Worm (Caenorhabditis elegans) whole organism, L4 larva: ENCODE measurements around the gene C34D4.2.

ENCODE experiments used
- F37D6.2 ChIP-seq: sonication (generic microtip); optimal IDR thresholded peaks from 2 replicates; lab custom pipeline; 2016; ENCODE audit warnings: mild to moderate bottlenecking, missing genetic modification characterization, missing compliant biosample characterization
- T20F7.1 ChIP-seq: fragments of 200-800 bp; sonication (Bioruptor generic); optimal IDR thresholded peaks from 2 replicates; lab custom pipeline; 2018; ENCODE audit warnings: mild to moderate bottlenecking, missing genetic modification characterization, missing compliant biosample characterization
- Y5F2A.4 ChIP-seq: fragments of 200-800 bp; sonication (Bioruptor generic); optimal IDR thresholded peaks from 2 replicates; lab custom pipeline; 2018; ENCODE audit warnings: mild to moderate bottlenecking, missing genetic modification characterization, missing compliant biosample characterization
- aha-1 ChIP-seq: fragments of 150-350 bp; peaks from one replicate; lab custom pipeline; 2014; ENCODE audit warnings: missing biosample characterization, missing genetic modification characterization
- ama-1 ChIP-seq: fragments of 150-350 bp; optimal IDR thresholded peaks from 2 replicates; lab custom pipeline; 2014; ENCODE audit warnings: inconsistent platforms, mixed read lengths
- attf-4 ChIP-seq: sonication (generic microtip); optimal IDR thresholded peaks from 3 replicates; lab custom pipeline; 2017; ENCODE audit warnings: missing biosample characterization, missing genetic modification characterization
- ces-1 ChIP-seq: fragments of 150-350 bp; sonication (generic microtip); optimal IDR thresholded peaks from 4 replicates; lab custom pipeline; 2014; ENCODE audit warnings: missing biosample characterization, missing genetic modification reagents, missing genetic modification characterization
- daf-16 ChIP-seq, 3 experiments: sonication (generic microtip); optimal IDR thresholded peaks; 2 replicates each; lab custom pipeline; 2016 to 2017; ENCODE audit warnings: missing genetic modification characterization in 3 of 3, missing genetic modification reagents in 3 of 3, mild to moderate bottlenecking in 2 of 3, missing compliant biosample characterization in 2 of 3, missing biosample characterization in 1 of 3, moderate library complexity in 1 of 3
- dmd-9 ChIP-seq: fragments of 200-800 bp; sonication (Bioruptor generic); IDR thresholded peaks from 2 replicates; pipeline ENCODE4 v1.3.6; 2022; ENCODE audit warnings: missing genetic modification reagents, missing genetic modification characterization, missing compliant biosample characterization
- dpl-1 ChIP-seq: fragments of 150-350 bp; optimal IDR thresholded peaks from 2 replicates; lab custom pipeline; 2014; ENCODE audit warnings: missing biosample characterization, missing genetic modification reagents, missing genetic modification characterization
- duxl-1 ChIP-seq: sonication (generic microtip); optimal IDR thresholded peaks from 2 replicates; lab custom pipeline; 2016; ENCODE audit warnings: mild to moderate bottlenecking, missing genetic modification characterization, moderate library complexity, missing compliant biosample characterization; ENCODE audit not compliant: poor library complexity
- dve-1 ChIP-seq: sonication (generic microtip); optimal IDR thresholded peaks from 2 replicates; lab custom pipeline; 2017; ENCODE audit warnings: antibody characterized with exemption, mild to moderate bottlenecking, missing genetic modification characterization, missing compliant biosample characterization; ENCODE audit not compliant: insufficient read depth
- fkh-10 ChIP-seq: fragments of 150-350 bp; optimal IDR thresholded peaks from 2 replicates; lab custom pipeline; 2014; ENCODE audit warnings: missing biosample characterization, missing genetic modification reagents, missing genetic modification characterization
- hlh-30 ChIP-seq: sonication (generic microtip); optimal IDR thresholded peaks from 2 replicates; lab custom pipeline; 2017; ENCODE audit warnings: antibody characterized with exemption, mild to moderate bottlenecking, missing genetic modification characterization, missing compliant biosample characterization; ENCODE audit not compliant: insufficient read depth
- hmg-1.1 ChIP-seq: fragments of 200-800 bp; sonication (Bioruptor generic); IDR thresholded peaks from 2 replicates; pipeline ENCODE4 v1.3.6; 2022; ENCODE audit warnings: missing genetic modification reagents, missing genetic modification characterization, missing compliant biosample characterization
- lin-1 ChIP-seq: fragments of 200-800 bp; sonication (Bioruptor generic); IDR thresholded peaks from 2 replicates; pipeline ENCODE4 v1.3.6; 2022; ENCODE audit warnings: missing genetic modification reagents, missing genetic modification characterization, missing compliant biosample characterization
- lin-13 ChIP-seq: fragments of 150-350 bp; optimal IDR thresholded peaks from 2 replicates; lab custom pipeline; 2014; ENCODE audit warnings: missing biosample characterization, missing genetic modification reagents, missing genetic modification characterization
- lin-29 ChIP-seq: fragments of 200-800 bp; sonication (Bioruptor generic); IDR thresholded peaks from 2 replicates; pipeline ENCODE4 v1.3.6; 2022; ENCODE audit warnings: missing genetic modification reagents, missing genetic modification characterization, missing compliant biosample characterization
- lin-38 ChIP-seq: fragments of 200-800 bp; sonication (Bioruptor generic); IDR thresholded peaks from 2 replicates; pipeline ENCODE4 v1.3.6; 2022; ENCODE audit warnings: missing genetic modification reagents, missing genetic modification characterization, missing compliant biosample characterization
- lir-3 ChIP-seq: sonication (generic microtip); optimal IDR thresholded peaks from 2 replicates; lab custom pipeline; 2016; ENCODE audit warnings: mild to moderate bottlenecking, missing genetic modification characterization, missing compliant biosample characterization
- lsy-2 ChIP-seq, 2 experiments: fragments of 150-350 bp in 1 of 2; sonication (generic microtip) in 1 of 2; optimal IDR thresholded peaks; 2 replicates each; lab custom pipeline; 2014 to 2017; ENCODE audit warnings: missing biosample characterization in 2 of 2, missing genetic modification characterization in 2 of 2
- mdl-1 ChIP-seq, 2 experiments: fragments of 150-350 bp in 1 of 2; sonication (generic microtip) in 1 of 2; optimal IDR thresholded peaks; 2 replicates each; lab custom pipeline; 2014 to 2017; ENCODE audit warnings: missing biosample characterization in 2 of 2, missing genetic modification characterization in 2 of 2
- mep-1 ChIP-seq: fragments of 150-350 bp; sonication (generic microtip); optimal IDR thresholded peaks from 3 replicates; lab custom pipeline; 2014; ENCODE audit warnings: missing biosample characterization, missing genetic modification characterization
- mxl-2 ChIP-seq: fragments of 200-800 bp; sonication (Bioruptor generic); conservative IDR thresholded peaks from 2 replicates; pipeline ENCODE4 v1.3.6; 2022; ENCODE audit warnings: missing genetic modification reagents, missing genetic modification characterization, missing compliant biosample characterization
- mxl-3 ChIP-seq: fragments of 200-800 bp; sonication (Bioruptor generic); optimal IDR thresholded peaks from 2 replicates; lab custom pipeline; 2018; ENCODE audit warnings: mild to moderate bottlenecking, missing genetic modification characterization, missing compliant biosample characterization
- nhr-102 ChIP-seq: sonication (generic microtip); optimal IDR thresholded peaks from 2 replicates; lab custom pipeline; 2016; ENCODE audit warnings: mild to moderate bottlenecking, missing genetic modification characterization, moderate library complexity, missing compliant biosample characterization
- nhr-111 ChIP-seq: fragments of 200-800 bp; sonication (Bioruptor generic); optimal IDR thresholded peaks from 2 replicates; lab custom pipeline; 2018; ENCODE audit warnings: mild to moderate bottlenecking, missing genetic modification characterization, missing compliant biosample characterization
- nhr-6 ChIP-seq: fragments of 150-350 bp; optimal IDR thresholded peaks from 2 replicates; lab custom pipeline; 2014; ENCODE audit warnings: missing biosample characterization, missing genetic modification characterization
- pha-4 ChIP-seq, 2 experiments: fragments of 150-350 bp in 1 of 2; fragments of 200-800 bp in 1 of 2; sonication (Bioruptor generic) in 1 of 2; IDR thresholded peaks in 1 of 2; optimal IDR thresholded peaks in 1 of 2; 2 replicates each; pipeline versions ENCODE4 v1.3.6 to Lab custom; 2014 to 2022; ENCODE audit warnings: missing genetic modification characterization in 2 of 2, missing genetic modification reagents in 2 of 2, missing biosample characterization in 1 of 2, missing compliant biosample characterization in 1 of 2
- sdz-12 ChIP-seq: fragments of 200-800 bp; sonication (Bioruptor generic); optimal IDR thresholded peaks from 2 replicates; lab custom pipeline; 2018; ENCODE audit warnings: mild to moderate bottlenecking, missing genetic modification characterization, missing compliant biosample characterization
- spr-3 ChIP-seq: fragments of 200-800 bp; sonication (Bioruptor generic); optimal IDR thresholded peaks from 2 replicates; lab custom pipeline; 2018; ENCODE audit warnings: mild to moderate bottlenecking, missing genetic modification characterization, missing compliant biosample characterization
- unc-39 ChIP-seq: sonication (generic microtip); optimal IDR thresholded peaks from 2 replicates; lab custom pipeline; 2017; ENCODE audit warnings: missing biosample characterization, missing genetic modification characterization
- unc-62 ChIP-seq, 3 experiments: fragments of 150-350 bp in 1 of 3; sonication (generic microtip); optimal IDR thresholded peaks in 2 of 3; peaks in 1 of 3; 1 replicate in 1 of 3; 2 replicates in 2 of 3; lab custom pipeline; 2014 to 2017; ENCODE audit warnings: missing biosample characterization in 3 of 3, missing genetic modification characterization in 3 of 3, missing genetic modification reagents in 3 of 3, missing genotype in 1 of 3
- vab-7 ChIP-seq: fragments of 200-800 bp; sonication (Bioruptor generic); IDR thresholded peaks from 2 replicates; pipeline ENCODE4 v1.3.6; 2022; ENCODE audit warnings: missing genetic modification reagents, missing genetic modification characterization, missing compliant biosample characterization
- zfp-2 ChIP-seq: sonication (generic microtip); optimal IDR thresholded peaks from 2 replicates; lab custom pipeline; 2016; ENCODE audit warnings: mild to moderate bottlenecking, missing genetic modification characterization, missing compliant biosample characterization
- ztf-7 ChIP-seq: fragments of 150-350 bp; optimal IDR thresholded peaks from 2 replicates; lab custom pipeline; 2014; ENCODE audit warnings: missing biosample characterization, missing genetic modification characterization

The C34D4.2 gene

ce11 chrIV:7166553-7166952 lies 12.1 kb downstream of the C34D4.2 start, which contains the start of gene C42D4.18:
Gene C42D4.18, plus strand, starts transcription at chrIV:7166783.
- TF ChIP-seq mdl-1 (tag; optimal IDR thresholded peaks at IDR 0.05; lab: Kevin White, UChicago) = peak in 1 of 2 experiments; percentile 65
- TF ChIP-seq mxl-2 (GFP tag; lab: Robert Waterston, UW) = peak; percentile 29; the same call in 1 of the 2 replicates
- TF ChIP-seq lin-13 (GFP tag; lab: Kevin White, UChicago) = no peak
- no peak for TF ChIP-seq nhr-111 (GFP tag; lab: Kevin White, UChicago)
- peak; percentile 28; the same call in 1 of the 2 replicates for TF ChIP-seq hmg-1.1 (GFP tag; lab: Robert Waterston, UW)
- TF ChIP-seq T20F7.1 (GFP tag; lab: Kevin White, UChicago) = no peak
- peak in 1 of 2 experiments; percentile 39 for TF ChIP-seq lsy-2 (tag; optimal IDR thresholded peaks at IDR 0.05; lab: Kevin White, UChicago)
- peak; percentile 86 for TF ChIP-seq hlh-30 (tag; lab: Kevin White, UChicago)
- TF ChIP-seq mxl-3 (GFP tag; lab: Kevin White, UChicago) = peak; percentile 5
- TF ChIP-seq nhr-6 (tag; lab: Kevin White, UChicago) = no peak
- no peak for TF ChIP-seq unc-39 (tag; lab: Kevin White, UChicago)

DNA sequence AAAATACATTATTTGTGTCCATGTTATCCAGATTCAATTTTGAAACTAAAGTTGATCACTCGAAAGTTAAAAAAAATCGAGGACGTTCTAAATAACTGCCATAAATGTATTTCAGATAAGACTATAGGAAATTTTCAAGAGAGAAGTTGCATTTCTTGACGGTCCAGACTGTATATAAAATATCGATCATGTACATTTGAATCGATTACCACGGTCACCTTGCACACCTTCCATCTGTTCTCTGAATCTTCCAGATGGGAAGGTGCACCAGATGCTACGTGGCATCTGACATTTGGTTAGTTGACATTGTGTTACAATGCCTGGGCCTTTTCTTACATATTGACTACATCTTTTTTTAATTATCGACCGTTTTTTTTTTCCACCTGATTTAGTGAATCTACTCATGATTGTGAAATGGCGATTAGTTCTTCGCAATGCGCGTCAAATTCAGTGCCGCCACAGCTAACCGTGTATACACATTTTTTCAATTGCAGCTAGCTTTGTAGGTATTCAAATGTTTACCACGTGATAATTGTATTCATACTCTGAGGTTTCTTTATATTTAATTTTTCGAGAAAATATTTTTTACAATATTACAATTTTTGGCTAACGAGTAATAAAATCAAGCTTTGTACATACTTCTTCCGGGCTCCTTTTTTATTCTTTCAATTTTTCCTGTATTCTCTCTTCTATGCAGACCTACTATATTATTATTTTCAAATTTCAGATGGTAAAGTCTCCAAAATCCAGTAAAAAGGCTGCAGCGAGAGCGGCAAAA lies 13.7 kb downstream of the C34D4.2 start, which contains the start of gene skr-16:
Gene skr-16 (plus strand): TSS at position 728 of the 778 bp plus-strand sequence.
- TF ChIP-seq lin-1 (GFP tag; lab: Robert Waterston, UW) (no peak), dve-1 (peak; percentile 45), dmd-9 (GFP tag; lab: Robert Waterston, UW) (no peak), fkh-10 (GFP tag; lab: Kevin White, UChicago) (no peak), ces-1 (GFP tag; lab: Kevin White, UChicago) (no peak), hmg-1.1 (GFP tag; lab: Robert Waterston, UW) (no peak), dpl-1 (peak; percentile 48), mdl-1 (tag; optimal IDR thresholded peaks at IDR 0.05; lab: Kevin White, UChicago) (peak in 1 of 2 experiments; percentile 54), aha-1 (tag; lab: Kevin White, UChicago) (peak; percentile 29), vab-7 (no peak), hlh-30 (tag; lab: Kevin White, UChicago) (peak; percentile 84), T20F7.1 (GFP tag; lab: Kevin White, UChicago) (peak; percentile 21), mep-1 (no peak), daf-16 (GFP tag; optimal IDR thresholded peaks at IDR 0.05; lab: Kevin White, UChicago) (no peak), daf-16 (tag; optimal IDR thresholded peaks at IDR 0.05; lab: Kevin White, UChicago) (peak; percentile 33), ztf-7 (tag; lab: Kevin White, UChicago) (no peak), zfp-2 (tag; lab: Kevin White, UChicago) (no peak), sdz-12 (GFP tag; lab: Kevin White, UChicago) (no peak), lin-38 (GFP tag; lab: Robert Waterston, UW) (no peak), F37D6.2 (tag; lab: Kevin White, UChicago) (no peak), Y5F2A.4 (GFP tag; lab: Kevin White, UChicago) (no peak), lir-3 (no peak), attf-4 (tag; lab: Kevin White, UChicago) (no peak), spr-3 (GFP tag; lab: Kevin White, UChicago) (no peak), ama-1 (lab: Kevin White, UChicago) (no peak), duxl-1 (tag; lab: Kevin White, UChicago) (no peak), pha-4 (GFP tag; IDR thresholded peaks at IDR 0.05; lab: Robert Waterston, UW) (no peak), pha-4 (tag; optimal IDR thresholded peaks at IDR 0.05; lab: Kevin White, UChicago) (no peak), nhr-102 (tag; lab: Kevin White, UChicago) (no peak), lin-29 (GFP tag; lab: Robert Waterston, UW) (no peak), unc-62 (GFP tag; optimal IDR thresholded peaks at IDR 0.05 in 1 of 2; lab: Kevin White, UChicago) (peak in 1 of 2 experiments; percentile 23), unc-62 (tag; optimal IDR thresholded peaks at IDR 0.05; lab: Kevin White, UChicago) (no peak)
